Fruit fly (Drosophila melanogaster): ENCODE results near the gene CG4074.

Gene CG4074

dm6 chr3L:20787835-20788380 lies 18.6 kb upstream of the CG4074 start, which contains the start of gene CG11396:
Gene CG11396, minus strand, starts transcription at chr3L:20788137.
- no peak for TF ChIP-seq Dif (GFP tag; optimal IDR thresholded peaks at IDR 0.05; ENCODE audit: partially characterized antibody)
- no peak for TF ChIP-seq N (GFP tag; optimal IDR thresholded peaks at IDR 0.05)
- no peak for TF ChIP-seq fru (GFP tag; optimal IDR thresholded peaks at IDR 0.05)
- no peak for TF ChIP-seq CG9705 (GFP tag; optimal IDR thresholded peaks at IDR 0.05)
- TF ChIP-seq Hnf4 (GFP tag; optimal IDR thresholded peaks at IDR 0.05) = no peak
- TF ChIP-seq Hr83 (GFP tag; optimal IDR thresholded peaks at IDR 0.05; ENCODE audit: poor library complexity, severe bottlenecking) = peak; percentile 74
- no peak for TF ChIP-seq ey (GFP tag; optimal IDR thresholded peaks at IDR 0.05)

- no peak for TF ChIP-seq pan (optimal IDR thresholded peaks at IDR 0.05)
- no peak for TF ChIP-seq Hr78 (GFP tag; optimal IDR thresholded peaks at IDR 0.05)
- TF ChIP-seq CG32264 (GFP tag; optimal IDR thresholded peaks at IDR 0.05) = peak; percentile 11
- TF ChIP-seq jim (GFP tag; optimal IDR thresholded peaks at IDR 0.05) = no peak
- no peak for TF ChIP-seq Myc (optimal IDR thresholded peaks at IDR 0.05)
- TF ChIP-seq Rel (GFP tag; optimal IDR thresholded peaks at IDR 0.05) = peak; percentile 41
- TF ChIP-seq Rel (tag; optimal IDR thresholded peaks at IDR 0.05) = no peak
- no peak for TF ChIP-seq dl (GFP tag; optimal IDR thresholded peaks at IDR 0.05; ENCODE audit: insufficient read depth in 1 of 2, partially characterized antibody in 2 of 2)
- TF ChIP-seq Hnf4 (GFP tag; optimal IDR thresholded peaks at IDR 0.05) = peak; percentile 72
- TF ChIP-seq Hr83 (GFP tag; optimal IDR thresholded peaks at IDR 0.05; ENCODE audit: poor library complexity, severe bottlenecking) = peak; percentile 54
- peak; percentile 44 for TF ChIP-seq sage (GFP tag; optimal IDR thresholded peaks at IDR 0.05)
- peak; percentile 17 for TF ChIP-seq HLH106 (tag; optimal IDR thresholded peaks at IDR 0.05)
- peak; percentile 83 for TF ChIP-seq brk (GFP tag; optimal IDR thresholded peaks at IDR 0.05)
- peak; percentile 16 for TF ChIP-seq sv (GFP tag; optimal IDR thresholded peaks at IDR 0.05)
- TF ChIP-seq dmrt93B (GFP tag; optimal IDR thresholded peaks at IDR 0.05) = no peak
- TF ChIP-seq lola (GFP tag; optimal IDR thresholded peaks at IDR 0.05) = no peak
- TF ChIP-seq rgr (GFP tag; optimal IDR thresholded peaks at IDR 0.05) = no peak
- peak; percentile 2 for TF ChIP-seq CG9705 (GFP tag; optimal IDR thresholded peaks at IDR 0.05)
- peak; percentile 13 for TF ChIP-seq woc (GFP tag; optimal IDR thresholded peaks at IDR 0.05)
- TF ChIP-seq psq (GFP tag; optimal IDR thresholded peaks at IDR 0.05) = no peak
- TF ChIP-seq CrebA (GFP tag; optimal IDR thresholded peaks at IDR 0.05; ENCODE audit: borderline replicate concordance) = no peak
- peak; percentile 50 for TF ChIP-seq h (GFP tag; optimal IDR thresholded peaks at IDR 0.05)
- peak; percentile 59 for TF ChIP-seq dsf (GFP tag; optimal IDR thresholded peaks at IDR 0.05; ENCODE audit: borderline replicate concordance)
Observed at dm6 chr3L:20785742-20786427, 16.6 kb upstream of the CG4074 start, which contains the start of gene Pcif1. Gene Pcif1, minus strand, starts transcription at chr3L:20786197.

dm6 chr3L:20784812-20785671 lies 15.7 kb upstream of the CG4074 start:
- TF ChIP-seq Dif (GFP tag; optimal IDR thresholded peaks at IDR 0.05; ENCODE audit: partially characterized antibody) (peak; percentile 93), h (GFP tag; optimal IDR thresholded peaks at IDR 0.05) (peak; percentile 31), sage (GFP tag; optimal IDR thresholded peaks at IDR 0.05) (peak; percentile 56), CG32264 (GFP tag; optimal IDR thresholded peaks at IDR 0.05) (no peak), Myc (optimal IDR thresholded peaks at IDR 0.05) (peak; percentile 100), Mio (GFP tag; optimal IDR thresholded peaks at IDR 0.05) (no peak), foxo (GFP tag; optimal IDR thresholded peaks at IDR 0.05) (peak in 1 of 2 experiments; percentile 38), usp (GFP tag; optimal IDR thresholded peaks at IDR 0.05) (no peak), jim (GFP tag; optimal IDR thresholded peaks at IDR 0.05) (no peak), dl (GFP tag; optimal IDR thresholded peaks at IDR 0.05; ENCODE audit: insufficient read depth in 1 of 2, partially characterized antibody in 2 of 2) (peak; percentile 90 to 92), Vsx2 (GFP tag; optimal IDR thresholded peaks at IDR 0.05; ENCODE audit: partially characterized antibody) (no peak), sv (GFP tag; optimal IDR thresholded peaks at IDR 0.05) (peak; percentile 39), Sp1 (GFP tag; optimal IDR thresholded peaks at IDR 0.05) (peak; percentile 68), CG9705 (GFP tag; optimal IDR thresholded peaks at IDR 0.05) (no peak), Abd-B (GFP tag; optimal IDR thresholded peaks at IDR 0.05) (no peak), Dfd (GFP tag; optimal IDR thresholded peaks at IDR 0.05) (no peak), psq (GFP tag; optimal IDR thresholded peaks at IDR 0.05) (peak; percentile 88), ey (GFP tag; optimal IDR thresholded peaks at IDR 0.05) (peak; percentile 33), Hr83 (GFP tag; optimal IDR thresholded peaks at IDR 0.05; ENCODE audit: poor library complexity, severe bottlenecking) (peak; percentile 24), HLH106 (tag; optimal IDR thresholded peaks at IDR 0.05) (peak; percentile 53), dmrt93B (GFP tag; optimal IDR thresholded peaks at IDR 0.05) (no peak), CrebA (GFP tag; optimal IDR thresholded peaks at IDR 0.05; ENCODE audit: borderline replicate concordance) (no peak), Hr78 (GFP tag; optimal IDR thresholded peaks at IDR 0.05) (no peak), fru (GFP tag; optimal IDR thresholded peaks at IDR 0.05) (peak; percentile 36), Hnf4 (GFP tag; optimal IDR thresholded peaks at IDR 0.05) (no peak), woc (GFP tag; optimal IDR thresholded peaks at IDR 0.05) (peak; percentile 87), OdsH (GFP tag; optimal IDR thresholded peaks at IDR 0.05) (peak; percentile 25), rgr (GFP tag; optimal IDR thresholded peaks at IDR 0.05) (peak; percentile 15), Rel (GFP tag; optimal IDR thresholded peaks at IDR 0.05) (no peak), Rel (tag; optimal IDR thresholded peaks at IDR 0.05) (peak; percentile 16), Jra (GFP tag; optimal IDR thresholded peaks at IDR 0.05) (peak; percentile 57), pan (optimal IDR thresholded peaks at IDR 0.05) (no peak), tai (GFP tag; optimal IDR thresholded peaks at IDR 0.05) (no peak)

All from whole organism, wandering third instar larva.